Fruit fly (Drosophila melanogaster) whole organism, wandering third instar larva: Measurements from ENCODE around the gene CG33784.

Source experiments
- Hr83 ChIP-seq: fragments of 200-300 bp; sonication (Bioruptor generic); optimal IDR thresholded peaks from 2 replicates; lab custom pipeline; 2016; ENCODE audit warnings: missing biosample characterization, mild to moderate bottlenecking, missing genetic modification characterization, moderate library complexity; ENCODE audit not compliant: poor library complexity, severe bottlenecking
- lola ChIP-seq: fragments of >200 bp; optimal IDR thresholded peaks from 2 replicates; lab custom pipeline; 2017; ENCODE audit warnings: missing biosample characterization, missing genetic modification characterization
- usp ChIP-seq: fragments of >200 bp; optimal IDR thresholded peaks from 2 replicates; lab custom pipeline; 2017; ENCODE audit warnings: missing biosample characterization, missing genetic modification characterization

DNA sequence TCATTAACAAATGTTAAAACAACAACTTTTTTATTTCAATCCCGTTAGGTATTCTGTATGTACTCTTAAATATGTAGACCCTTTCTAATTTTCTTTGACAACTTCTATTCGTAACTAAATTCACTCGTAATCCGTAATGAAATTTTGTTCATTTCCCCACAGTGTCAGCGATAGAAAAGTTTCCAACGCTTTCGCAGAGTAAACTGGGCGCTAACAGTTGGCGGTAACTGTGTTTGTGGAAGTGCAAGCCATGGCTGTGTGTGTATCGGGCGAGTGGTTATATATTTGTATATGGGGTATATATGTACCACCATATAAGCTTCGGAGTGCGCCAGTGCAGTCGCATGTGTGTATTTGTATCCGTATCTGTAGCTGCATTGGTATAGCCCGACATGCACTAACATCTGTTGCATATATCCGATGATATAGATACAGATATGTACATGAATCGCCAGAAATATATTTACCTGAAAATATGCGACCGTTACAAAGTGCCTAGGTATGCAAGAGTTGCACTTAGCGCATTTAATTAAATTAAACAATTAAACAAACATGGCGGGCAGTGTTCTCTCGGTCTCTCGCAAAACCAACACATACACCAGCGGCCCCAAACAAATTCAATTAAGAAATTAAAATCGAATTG is 13.9 kb downstream of the CG33784 start:
- TF ChIP-seq usp (GFP tag; lab: Kevin White, UChicago) (no peak), lola (GFP tag; lab: Kevin White, UChicago) (no peak), Hr83 (GFP tag; lab: Kevin White, UChicago) (no peak)
